Fruit fly (Drosophila melanogaster) whole organism, embryonic: ENCODE data around the gene Cwc25.

Source experiments
- Atf6 ChIP-seq: fragments of 200-800 bp; sonication (Bioruptor generic); IDR thresholded peaks from 2 replicates; pipeline ENCODE4 v1.3.6; 2022; ENCODE audit warnings: missing biosample characterization, missing genetic modification characterization
- CG1024 ChIP-seq: fragments of 200-800 bp; sonication (Bioruptor generic); IDR thresholded peaks from 2 replicates; pipeline ENCODE4 v1.3.6; 2022; ENCODE audit warnings: missing biosample characterization, missing genetic modification characterization
- CG10431 ChIP-seq: fragments of 200-800 bp; sonication (Bioruptor generic); optimal IDR thresholded peaks from 3 replicates; lab custom pipeline; 2018; ENCODE audit warnings: missing biosample characterization, mild to moderate bottlenecking, missing genetic modification characterization
- CG10462 ChIP-seq: fragments of 200-800 bp; sonication (Bioruptor generic); optimal IDR thresholded peaks from 2 replicates; lab custom pipeline; 2016; ENCODE audit warnings: missing biosample characterization, missing genetic modification characterization
- CG11247 ChIP-seq: fragments of 200-800 bp; sonication (Bioruptor generic); IDR thresholded peaks from 2 replicates; pipeline ENCODE4 v1.3.6; 2022; ENCODE audit warnings: missing biosample characterization, missing genetic modification characterization
- CG12236 ChIP-seq: fragments of 200-800 bp; sonication (Bioruptor generic); optimal IDR thresholded peaks from 2 replicates; lab custom pipeline; 2016; ENCODE audit warnings: missing biosample characterization, missing genetic modification characterization
- CG12769 ChIP-seq: fragments of 200-800 bp; sonication (Bioruptor generic); optimal IDR thresholded peaks from 2 replicates; lab custom pipeline; 2019; ENCODE audit warnings: missing biosample characterization, mild to moderate bottlenecking, missing genetic modification characterization, moderate library complexity
- CG12942 ChIP-seq: fragments of 200-800 bp; sonication (Bioruptor generic); optimal IDR thresholded peaks from 3 replicates; lab custom pipeline; 2016; ENCODE audit warnings: missing biosample characterization, missing genetic modification characterization
- CG13424 ChIP-seq: fragments of 200-800 bp; sonication (Bioruptor generic); optimal IDR thresholded peaks from 2 replicates; lab custom pipeline; 2019; ENCODE audit warnings: missing biosample characterization, mild to moderate bottlenecking, missing genetic modification characterization, moderate library complexity
- CG14965 ChIP-seq: fragments of 200-800 bp; sonication (Bioruptor generic); optimal IDR thresholded peaks from 2 replicates; lab custom pipeline; 2016; ENCODE audit warnings: missing biosample characterization, missing genetic modification characterization, borderline replicate concordance
- CG15514 ChIP-seq: fragments of 200-800 bp; sonication (Bioruptor generic); optimal IDR thresholded peaks from 3 replicates; lab custom pipeline; 2017; ENCODE audit warnings: missing biosample characterization, missing genetic modification characterization, mild to moderate bottlenecking, moderate library complexity, missing genetic modification reagents
- CG17802 ChIP-seq: fragments of 200-800 bp; sonication (Bioruptor generic); optimal IDR thresholded peaks from 2 replicates; lab custom pipeline; 2018; ENCODE audit warnings: missing biosample characterization, mild to moderate bottlenecking, missing genetic modification characterization, moderate library complexity
- CG30403 ChIP-seq: fragments of 200-800 bp; sonication (Bioruptor generic); optimal IDR thresholded peaks from 3 replicates; lab custom pipeline; 2016; ENCODE audit warnings: missing biosample characterization, missing genetic modification characterization
- CG31441 ChIP-seq: fragments of 200-800 bp; sonication (Bioruptor generic); IDR thresholded peaks from 2 replicates; pipeline ENCODE4 v1.3.6; 2022; ENCODE audit warnings: missing biosample characterization, missing genetic modification characterization
- CG33557 ChIP-seq: fragments of 200-800 bp; sonication (Bioruptor generic); optimal IDR thresholded peaks from 2 replicates; lab custom pipeline; 2019; ENCODE audit warnings: missing biosample characterization, mild to moderate bottlenecking, missing genetic modification characterization, moderate library complexity
- CG3407 ChIP-seq: fragments of 200-800 bp; sonication (Bioruptor generic); optimal IDR thresholded peaks from 2 replicates; lab custom pipeline; 2018; ENCODE audit warnings: missing biosample characterization, mild to moderate bottlenecking, missing genetic modification characterization
- CG43689 ChIP-seq: fragments of 200-800 bp; sonication (Bioruptor generic); IDR thresholded peaks from 2 replicates; pipeline ENCODE4 v1.3.6; 2022; ENCODE audit warnings: missing biosample characterization, missing genetic modification characterization
- CG4707 ChIP-seq: fragments of 200-800 bp; sonication (Bioruptor generic); optimal IDR thresholded peaks from 2 replicates; lab custom pipeline; 2018; ENCODE audit warnings: missing biosample characterization, mild to moderate bottlenecking, missing genetic modification characterization, moderate library complexity
- CG4854 ChIP-seq: fragments of 200-800 bp; sonication (Bioruptor generic); optimal IDR thresholded peaks from 2 replicates; lab custom pipeline; 2016; ENCODE audit warnings: missing biosample characterization, missing genetic modification characterization, inconsistent platforms
- CG6654 ChIP-seq: fragments of 200-800 bp; sonication (Bioruptor generic); optimal IDR thresholded peaks from 2 replicates; lab custom pipeline; 2017; ENCODE audit warnings: missing biosample characterization, mild to moderate bottlenecking, missing genetic modification characterization
- CG6791 ChIP-seq: fragments of 200-800 bp; sonication (Bioruptor generic); IDR thresholded peaks from 3 replicates; pipeline ENCODE4 v1.3.6; 2022; ENCODE audit warnings: missing biosample characterization, missing genetic modification characterization; ENCODE audit not compliant: partially characterized antibody
- CG7357 ChIP-seq: fragments of 200-800 bp; sonication (Bioruptor generic); IDR thresholded peaks from 3 replicates; pipeline ENCODE4 v1.3.6; 2022; ENCODE audit warnings: missing biosample characterization, missing genetic modification characterization
- CG9215 ChIP-seq: fragments of 200-800 bp; sonication (Bioruptor generic); IDR thresholded peaks from 2 replicates; pipeline ENCODE4 v1.3.6; 2022; ENCODE audit warnings: missing biosample characterization, missing genetic modification characterization
- D ChIP-seq, 2 experiments: fragments of 200-800 bp in 1 of 2; fragments of >200 bp in 1 of 2; sonication (Bioruptor generic) in 1 of 2; optimal IDR thresholded peaks; 2 replicates in 1 of 2; 3 replicates in 1 of 2; lab custom pipeline; 2017; ENCODE audit warnings: mild to moderate bottlenecking in 1 of 2, missing biosample characterization in 1 of 2, missing genetic modification characterization in 1 of 2, missing genetic modification reagents in 1 of 2
- D19B ChIP-seq: fragments of 200-800 bp; sonication (Bioruptor generic); optimal IDR thresholded peaks from 2 replicates; lab custom pipeline; 2017; ENCODE audit warnings: missing biosample characterization, mild to moderate bottlenecking, missing genetic modification characterization
- HHEX ChIP-seq: fragments of 200-800 bp; sonication (Bioruptor generic); optimal IDR thresholded peaks from 3 replicates; lab custom pipeline; 2017; ENCODE audit warnings: missing biosample characterization, mild to moderate bottlenecking, missing genetic modification characterization, missing genetic modification reagents
- Nf-YA ChIP-seq: fragments of 200-800 bp; sonication (Bioruptor generic); IDR thresholded peaks from 2 replicates; pipeline ENCODE4 v1.3.6; 2022; ENCODE audit warnings: missing biosample characterization, missing genetic modification characterization
- Stat92E ChIP-seq, 3 experiments: fragments of >200 bp in 2 of 3; fragments of 200-800 bp in 1 of 3; sonication (Bioruptor generic) in 1 of 3; optimal IDR thresholded peaks; 2 replicates each; lab custom pipeline; 2017 to 2019; ENCODE audit warnings: missing biosample characterization in 3 of 3, missing genetic modification characterization in 3 of 3, mild to moderate bottlenecking in 1 of 3, moderate library complexity in 1 of 3
- ap ChIP-seq: fragments of 200-800 bp; sonication (Bioruptor generic); IDR thresholded peaks from 2 replicates; pipeline ENCODE4 v1.3.6; 2022; ENCODE audit warnings: missing biosample characterization, missing genetic modification characterization
- bcd ChIP-seq: fragments of 200-800 bp; sonication (Bioruptor generic); optimal IDR thresholded peaks from 2 replicates; lab custom pipeline; 2017; ENCODE audit warnings: missing biosample characterization, mild to moderate bottlenecking, missing genetic modification characterization
- crc ChIP-seq: fragments of 200-800 bp; sonication (Bioruptor generic); optimal IDR thresholded peaks from 2 replicates; lab custom pipeline; 2016; ENCODE audit warnings: missing biosample characterization, missing genetic modification characterization
- crol ChIP-seq: fragments of 200-800 bp; sonication (Bioruptor generic); IDR thresholded peaks from 2 replicates; pipeline ENCODE4 v1.3.6; 2022; ENCODE audit warnings: missing biosample characterization, missing genetic modification characterization
- danr ChIP-seq: fragments of 200-800 bp; sonication (Bioruptor generic); IDR thresholded peaks from 2 replicates; pipeline ENCODE4 v1.3.6; 2022; ENCODE audit warnings: missing biosample characterization, missing genetic modification characterization
- exex ChIP-seq: fragments of 200-800 bp; sonication (Bioruptor generic); optimal IDR thresholded peaks from 4 replicates; lab custom pipeline; 2018; ENCODE audit warnings: missing biosample characterization, mild to moderate bottlenecking, missing genetic modification characterization, moderate library complexity
- eyg ChIP-seq: fragments of 200-800 bp; sonication (Bioruptor generic); optimal IDR thresholded peaks from 3 replicates; lab custom pipeline; 2016; ENCODE audit warnings: missing biosample characterization, missing genetic modification characterization
- fd64A ChIP-seq: fragments of 200-800 bp; sonication (Bioruptor generic); optimal IDR thresholded peaks from 3 replicates; lab custom pipeline; 2018; ENCODE audit warnings: missing biosample characterization, mild to moderate bottlenecking, missing genetic modification characterization
- ftz-f1 ChIP-seq: fragments of 200-800 bp; sonication (Bioruptor generic); optimal IDR thresholded peaks from 2 replicates; lab custom pipeline; 2016; ENCODE audit warnings: missing biosample characterization, missing genetic modification characterization
- fu2 ChIP-seq: fragments of 200-800 bp; sonication (Bioruptor generic); optimal IDR thresholded peaks from 2 replicates; lab custom pipeline; 2016; ENCODE audit warnings: missing biosample characterization, missing genetic modification characterization
- grau ChIP-seq: fragments of 200-800 bp; optimal IDR thresholded peaks from 3 replicates; lab custom pipeline; 2019; ENCODE audit warnings: missing biosample characterization, mild to moderate bottlenecking, missing genetic modification characterization, moderate library complexity
- gsb ChIP-seq: fragments of 200-800 bp; sonication (Bioruptor generic); IDR thresholded peaks from 2 replicates; pipeline ENCODE4 v1.3.6; 2022; ENCODE audit warnings: missing biosample characterization, missing genetic modification characterization
- hth ChIP-seq: fragments of >200 bp; optimal IDR thresholded peaks from 2 replicates; lab custom pipeline; 2017; ENCODE audit warnings: inconsistent platforms
- insv ChIP-seq, 2 experiments: fragments of 200-800 bp; sonication (Bioruptor generic); optimal IDR thresholded peaks; 3 replicates each; lab custom pipeline; 2016 to 2018; ENCODE audit warnings: missing biosample characterization in 2 of 2, missing genetic modification characterization in 2 of 2
- jing ChIP-seq: fragments of 200-800 bp; sonication (Bioruptor generic); optimal IDR thresholded peaks from 2 replicates; lab custom pipeline; 2018; ENCODE audit warnings: missing biosample characterization, mild to moderate bottlenecking, missing genetic modification characterization
- oc ChIP-seq: fragments of 200-800 bp; sonication (Bioruptor generic); optimal IDR thresholded peaks from 2 replicates; lab custom pipeline; 2018; ENCODE audit warnings: missing biosample characterization, mild to moderate bottlenecking, missing genetic modification characterization, moderate library complexity
- odd ChIP-seq: fragments of 200-800 bp; sonication (Bioruptor generic); optimal IDR thresholded peaks from 2 replicates; lab custom pipeline; 2017; ENCODE audit warnings: missing biosample characterization, mild to moderate bottlenecking, missing genetic modification characterization
- sd ChIP-seq: fragments of 200-800 bp; sonication (Bioruptor generic); optimal IDR thresholded peaks from 3 replicates; lab custom pipeline; 2018; ENCODE audit warnings: missing biosample characterization, mild to moderate bottlenecking, missing genetic modification characterization, moderate library complexity
- seq ChIP-seq: fragments of 200-800 bp; sonication (Bioruptor generic); IDR thresholded peaks from 2 replicates; pipeline ENCODE4 v1.3.6; 2022; ENCODE audit warnings: missing biosample characterization, missing genetic modification characterization
- sug ChIP-seq: fragments of 200-800 bp; optimal IDR thresholded peaks from 2 replicates; lab custom pipeline; 2019; ENCODE audit warnings: missing biosample characterization, mild to moderate bottlenecking, missing genetic modification characterization, moderate library complexity
- zen ChIP-seq: fragments of 200-800 bp; sonication (Bioruptor generic); optimal IDR thresholded peaks from 3 replicates; lab custom pipeline; 2018; ENCODE audit warnings: missing biosample characterization, mild to moderate bottlenecking, missing genetic modification characterization, moderate library complexity
- zf30C ChIP-seq: fragments of 200-800 bp; sonication (Bioruptor generic); optimal IDR thresholded peaks from 3 replicates; lab custom pipeline; 2018; ENCODE audit warnings: missing biosample characterization, mild to moderate bottlenecking, missing genetic modification characterization

Gene Cwc25

DNA sequence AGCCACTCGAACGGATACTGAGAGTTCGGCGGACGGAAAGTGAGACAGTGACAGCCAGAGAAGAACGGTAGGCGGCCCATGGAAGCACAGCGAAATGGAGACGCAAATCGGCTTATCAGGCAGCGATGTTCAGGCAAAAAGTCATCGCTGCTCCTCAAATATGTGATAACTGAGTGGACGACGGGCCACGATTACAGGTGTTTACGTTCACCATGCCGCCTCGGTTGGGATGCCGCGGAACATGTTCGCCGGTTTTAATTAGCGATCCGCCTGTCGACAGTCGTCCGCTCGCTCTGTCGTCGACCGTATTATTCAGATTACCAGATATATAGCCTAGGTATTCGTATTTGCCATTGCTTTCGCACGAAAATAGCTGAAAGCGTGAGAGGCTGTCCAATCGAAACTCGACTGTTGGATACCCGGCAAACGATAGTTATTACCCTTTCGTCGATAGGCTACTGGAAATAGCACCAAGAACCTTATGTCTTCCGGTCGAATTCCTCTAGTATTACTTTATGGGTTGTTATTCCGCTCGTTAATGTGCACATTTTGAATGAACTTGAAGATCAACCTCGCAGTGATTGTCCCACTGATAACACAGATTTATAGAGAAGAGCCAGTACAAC is 6.3 kb downstream of the Cwc25 start (continued):
- TF ChIP-seq CG11247 (GFP tag; lab: Robert Waterston, UW) = no peak
- no peak for TF ChIP-seq bcd
- no peak for TF ChIP-seq ap (GFP tag; lab: Robert Waterston, UW)
- no peak for TF ChIP-seq CG31441 (GFP tag; lab: Robert Waterston, UW)
- TF ChIP-seq CG4707 (GFP tag; lab: Kevin White, UChicago) = no peak
- TF ChIP-seq oc (tag; lab: Kevin White, UChicago) = no peak
- no peak for TF ChIP-seq D (optimal IDR thresholded peaks at IDR 0.05; lab: Kevin White, UChicago)
- no peak for TF ChIP-seq D (GFP tag; optimal IDR thresholded peaks at IDR 0.05; lab: Kevin White, UChicago)
- TF ChIP-seq CG33557 (GFP tag; lab: Kevin White, UChicago) = no peak
- no peak for TF ChIP-seq fd64A (GFP tag; lab: Kevin White, UChicago)
- TF ChIP-seq sug (tag; lab: Kevin White, UChicago) = peak; percentile 81
- no peak for TF ChIP-seq Atf6 (GFP tag; lab: Robert Waterston, UW)
- TF ChIP-seq CG6791 (GFP tag; lab: Robert Waterston, UW) = no peak
- peak; percentile 94 for TF ChIP-seq D19B (GFP tag; lab: Kevin White, UChicago)
- TF ChIP-seq CG12236 = no peak
- no peak for TF ChIP-seq eyg
- peak; percentile 41 for TF ChIP-seq CG15514
- TF ChIP-seq Stat92E (GFP tag; optimal IDR thresholded peaks at IDR 0.05; lab: Kevin White, UChicago) = no peak
- TF ChIP-seq zf30C (GFP tag; lab: Kevin White, UChicago) = no peak
- no peak for TF ChIP-seq jing (GFP tag; lab: Kevin White, UChicago)
- no peak for TF ChIP-seq danr (GFP tag; lab: Robert Waterston, UW)
- no peak for TF ChIP-seq hth (lab: Kevin White, UChicago)
- TF ChIP-seq CG10462 (GFP tag; lab: Kevin White, UChicago) = no peak
- TF ChIP-seq ftz-f1 (GFP tag; lab: Kevin White, UChicago) = peak; percentile 5
- no peak for TF ChIP-seq CG1024 (GFP tag; lab: Robert Waterston, UW)
- TF ChIP-seq CG3407 (GFP tag; lab: Kevin White, UChicago) = no peak
- no peak for TF ChIP-seq CG43689 (GFP tag; lab: Robert Waterston, UW)
- no peak for TF ChIP-seq CG12942 (GFP tag; lab: Kevin White, UChicago)
- TF ChIP-seq CG10431 = no peak
- TF ChIP-seq seq = no peak
- no peak for TF ChIP-seq grau (tag; lab: Kevin White, UChicago)
- no peak for TF ChIP-seq CG9215 (GFP tag; lab: Robert Waterston, UW)
- TF ChIP-seq HHEX = no peak
- TF ChIP-seq zen (tag; lab: Kevin White, UChicago) = no peak
- TF ChIP-seq sd (tag; lab: Kevin White, UChicago) = peak; percentile 82
- TF ChIP-seq CG14965 (GFP tag; lab: Kevin White, UChicago) = no peak
- no peak for TF ChIP-seq CG17802
- no peak for TF ChIP-seq CG30403 (GFP tag; lab: Kevin White, UChicago)
- TF ChIP-seq crol (GFP tag; lab: Robert Waterston, UW) = no peak
- no peak for TF ChIP-seq insv (GFP tag; optimal IDR thresholded peaks at IDR 0.05; lab: Kevin White, UChicago)
- no peak for TF ChIP-seq fu2 (GFP tag; lab: Kevin White, UChicago)
- no peak for TF ChIP-seq CG13424 (tag; lab: Kevin White, UChicago)
- TF ChIP-seq CG6654 (GFP tag; lab: Kevin White, UChicago) = no peak
- TF ChIP-seq crc (GFP tag; lab: Kevin White, UChicago) = no peak
- no peak for TF ChIP-seq Nf-YA (GFP tag; lab: Robert Waterston, UW)
- peak; percentile 82 for TF ChIP-seq CG12769 (tag; lab: Kevin White, UChicago)
- no peak for TF ChIP-seq gsb (GFP tag; lab: Robert Waterston, UW)
- TF ChIP-seq CG4854 = no peak
- TF ChIP-seq odd = no peak
- no peak for TF ChIP-seq CG7357
- peak; percentile 77 for TF ChIP-seq exex (tag; lab: Kevin White, UChicago)
